Worm (Caenorhabditis elegans) whole organism, dauer: ENCODE results near the gene hrpa-2.

Experiments used
- unc-62 ChIP-seq: sonication (generic microtip); optimal IDR thresholded peaks from 2 replicates; lab custom pipeline; 2017; ENCODE audit warnings: missing biosample characterization, missing genetic modification reagents, missing genetic modification characterization

Gene hrpa-2

DNA sequence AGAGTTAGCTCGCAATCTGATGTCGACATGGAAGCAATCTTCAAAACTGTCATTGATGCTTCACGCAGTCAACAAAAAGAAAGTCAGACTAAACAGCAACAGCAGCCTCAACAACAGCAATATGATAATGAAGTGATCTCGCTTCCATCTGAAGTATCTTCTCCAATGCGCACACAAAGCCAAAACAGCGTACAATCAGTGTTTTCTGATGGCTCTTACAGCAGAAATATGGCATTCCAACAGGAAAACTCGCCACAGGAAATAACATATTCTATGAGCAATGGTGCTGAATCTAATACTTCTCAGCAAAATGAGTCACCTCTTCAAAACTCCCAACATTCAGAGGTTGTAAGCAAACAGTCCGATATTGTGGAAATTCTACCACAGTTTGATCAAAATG is 13.2 kb upstream of the hrpa-2 start:
- TF ChIP-seq unc-62 (GFP tag; lab: Kevin White, UChicago): no peak

DNA sequence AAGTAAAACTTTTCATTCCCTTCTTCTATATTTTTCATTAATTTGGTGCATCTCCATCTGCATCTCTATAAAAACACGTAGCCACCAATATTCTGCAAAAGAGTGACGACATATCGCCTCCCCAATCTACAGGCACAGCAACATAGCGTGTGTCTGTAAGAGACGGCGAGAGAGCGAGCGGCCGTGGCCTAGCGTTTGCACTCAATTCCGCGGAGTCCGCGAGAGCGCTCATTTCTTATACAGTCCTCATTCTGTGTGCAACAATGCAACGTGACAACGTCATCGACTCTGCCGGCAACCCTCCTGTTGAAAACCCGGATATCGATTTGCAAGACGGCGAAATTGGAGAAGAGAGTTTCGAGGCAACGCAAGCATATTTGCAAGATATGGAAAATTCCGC is 10.6 kb upstream of the hrpa-2 start, which contains the start of gene H28G03.2:
Gene H28G03.2, plus strand, starts transcription at position 200 of the 400 bp plus-strand sequence.
- no peak for TF ChIP-seq unc-62 (GFP tag; lab: Kevin White, UChicago)

DNA sequence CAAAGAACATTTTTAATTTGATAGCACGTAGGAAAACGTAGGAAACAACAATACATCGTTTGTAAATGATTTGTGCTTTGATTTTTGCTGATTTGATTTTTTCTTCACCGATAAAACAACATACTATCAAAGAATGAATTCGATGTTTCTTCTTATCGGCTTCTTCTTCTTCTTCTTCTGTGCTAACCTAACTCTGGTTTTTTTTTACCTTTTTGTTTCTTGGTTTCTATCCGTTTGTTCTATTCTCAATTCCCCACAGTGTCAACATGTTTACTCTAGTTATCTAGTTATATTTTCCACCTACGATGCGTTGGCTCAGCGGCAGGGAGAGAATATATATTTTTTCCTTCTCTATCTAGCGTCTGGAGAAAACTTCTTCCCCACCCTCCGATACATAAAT is 8.3 kb upstream of the hrpa-2 start:
- TF ChIP-seq unc-62 (GFP tag; lab: Kevin White, UChicago): no peak

DNA sequence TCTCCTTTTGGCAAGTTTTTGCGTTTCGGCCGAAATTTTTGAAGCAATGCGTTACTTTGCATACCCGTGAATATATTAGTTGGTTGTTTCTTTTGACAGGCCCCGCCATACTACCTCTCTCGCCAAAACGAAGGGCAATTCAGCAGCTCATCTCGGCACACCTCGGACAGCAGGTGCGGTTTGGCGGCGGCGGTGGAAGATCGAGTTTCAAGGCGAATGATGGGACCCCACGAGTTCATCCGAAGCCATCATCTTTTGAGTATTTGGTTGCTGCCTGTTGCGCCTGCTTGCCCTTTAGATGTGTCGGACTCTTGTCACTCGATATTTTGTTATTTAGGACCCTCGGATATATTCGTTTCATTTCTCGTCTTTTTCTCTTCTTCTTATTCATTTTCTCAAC is 7.8 kb upstream of the hrpa-2 start:
- no peak for TF ChIP-seq unc-62 (GFP tag; lab: Kevin White, UChicago)

DNA sequence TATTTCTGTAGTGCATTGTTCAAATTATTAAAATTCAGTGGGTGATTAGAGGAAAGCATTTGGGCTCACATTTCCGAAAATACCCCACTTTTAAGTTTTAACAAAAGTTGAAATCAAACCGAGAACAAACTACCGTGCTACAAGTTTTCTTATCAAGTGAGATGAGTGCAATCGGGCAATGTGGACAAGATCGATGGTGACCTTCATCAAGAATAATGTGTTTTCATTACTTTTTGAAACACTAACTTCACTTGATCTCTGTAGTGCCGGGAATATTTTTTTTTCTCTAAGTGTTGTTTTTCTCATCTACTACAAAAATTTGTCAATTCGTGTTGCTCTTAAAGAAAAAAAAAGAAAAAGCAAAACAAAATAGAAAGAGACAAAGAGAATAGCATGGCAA is 7.3 kb upstream of the hrpa-2 start:
- no peak for TF ChIP-seq unc-62 (GFP tag; lab: Kevin White, UChicago)

DNA sequence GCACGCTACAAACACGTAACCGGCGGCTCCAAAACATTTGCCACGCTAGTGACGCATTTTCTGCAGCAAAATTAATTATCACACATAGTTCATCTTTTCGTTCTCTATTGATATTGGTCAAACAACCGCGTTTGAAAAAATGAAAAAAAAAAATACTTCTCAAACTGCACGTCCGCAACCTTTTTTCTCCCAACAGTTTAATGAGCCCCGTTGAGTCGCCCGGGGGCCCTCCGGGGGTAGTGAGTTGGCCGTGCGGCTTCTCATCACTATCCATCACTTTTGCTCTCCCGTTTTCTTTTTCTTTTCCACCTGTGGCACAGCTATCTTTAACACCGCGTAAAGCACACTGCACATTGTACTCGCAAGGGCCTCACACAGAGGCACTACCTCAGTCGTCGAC is 6.7 kb upstream of the hrpa-2 start:
- no peak for TF ChIP-seq unc-62 (GFP tag; lab: Kevin White, UChicago)

DNA sequence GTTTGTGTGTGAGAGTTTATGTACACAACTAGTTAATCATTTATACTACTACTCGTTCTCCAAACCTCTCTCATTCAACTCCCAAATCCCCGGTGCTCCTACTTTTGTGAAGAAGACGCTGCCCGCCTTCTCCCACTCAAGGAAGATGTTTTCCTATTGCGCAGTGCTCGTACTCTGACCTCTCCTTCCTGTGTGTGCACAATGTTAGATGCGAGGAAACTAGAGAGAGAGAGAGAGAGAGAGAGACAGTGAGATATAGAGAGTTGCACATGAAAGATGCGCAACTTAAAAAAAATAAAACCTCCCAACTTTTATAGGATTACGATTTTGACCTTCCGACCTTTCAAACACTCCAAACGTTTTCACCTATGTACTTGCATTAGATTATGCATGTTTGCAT is 5.6 kb upstream of the hrpa-2 start:
- TF ChIP-seq unc-62 (GFP tag; lab: Kevin White, UChicago): no peak

DNA sequence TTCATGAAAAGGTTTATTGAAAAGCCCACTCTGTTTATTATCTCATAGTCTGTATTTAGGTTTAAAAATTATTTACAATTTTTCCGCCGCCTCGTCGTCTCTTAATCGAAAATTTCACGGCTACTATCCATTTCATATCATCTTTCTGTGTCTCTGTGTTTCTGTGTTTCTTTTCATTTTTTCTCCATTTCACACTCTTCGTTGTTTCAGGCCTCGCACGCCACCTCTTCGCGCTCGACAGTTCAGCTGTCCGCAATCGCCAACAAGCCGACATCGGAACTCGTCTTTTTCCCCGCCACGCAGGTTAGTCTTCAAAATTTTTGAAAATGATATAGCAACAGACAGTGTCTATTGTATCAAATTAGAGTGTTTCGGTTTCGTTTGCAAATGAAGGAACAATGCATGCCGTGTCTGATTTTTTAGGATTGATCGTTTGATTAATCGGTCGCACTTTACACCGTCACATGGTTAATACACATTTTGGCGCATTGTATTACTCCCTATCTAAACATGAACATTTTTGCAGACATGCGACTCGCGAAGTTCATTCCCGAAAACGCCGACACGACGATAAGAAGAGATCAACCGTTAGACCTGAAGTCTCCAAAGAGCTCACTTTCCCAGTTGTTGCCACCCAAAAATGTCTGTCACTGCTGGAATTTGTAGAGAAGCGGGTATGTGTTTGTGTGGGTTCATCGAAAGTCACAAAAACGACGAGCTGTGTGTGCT is 5.1 kb upstream of the hrpa-2 start:
- TF ChIP-seq unc-62 (GFP tag; lab: Kevin White, UChicago): no peak

DNA sequence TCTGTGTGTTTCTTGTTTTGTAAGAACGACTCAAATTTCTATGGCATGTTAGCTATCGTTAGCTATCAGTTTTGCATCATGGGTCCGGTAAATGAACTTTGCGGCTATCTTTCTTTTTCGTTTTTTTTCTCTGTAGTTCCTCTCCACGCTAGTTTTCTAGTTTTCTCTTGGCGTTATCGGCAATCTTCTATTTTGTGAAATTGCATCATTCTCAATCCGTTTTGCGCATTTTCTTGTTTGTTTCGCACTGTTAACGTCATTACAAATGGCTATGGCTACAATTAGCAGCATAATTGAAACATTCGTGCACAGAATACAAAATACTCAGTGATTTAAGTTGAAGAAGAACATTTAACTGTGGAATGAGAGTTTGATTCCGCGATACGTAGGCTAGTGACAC is 3.1 kb upstream of the hrpa-2 start:
- no peak for TF ChIP-seq unc-62 (GFP tag; lab: Kevin White, UChicago)

DNA sequence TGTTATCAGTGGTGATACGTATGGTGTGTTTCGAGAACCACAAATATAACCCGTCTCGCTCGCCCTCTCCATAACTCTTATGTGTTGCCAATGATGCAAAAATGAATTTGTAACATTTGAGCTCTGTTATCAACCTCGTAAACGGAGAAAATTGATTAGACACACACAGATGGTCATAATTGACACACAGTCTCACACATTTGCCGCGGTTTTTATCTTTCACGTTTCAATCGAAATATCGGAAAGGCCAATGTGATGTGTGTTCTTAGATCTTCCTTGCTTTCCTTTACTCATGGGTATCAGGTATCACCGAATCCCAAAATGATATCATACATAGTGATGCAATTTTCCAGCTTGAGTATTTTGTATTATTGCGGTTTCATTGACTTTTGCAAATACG is 2.6 kb upstream of the hrpa-2 start:
- TF ChIP-seq unc-62 (GFP tag; lab: Kevin White, UChicago): no peak

DNA sequence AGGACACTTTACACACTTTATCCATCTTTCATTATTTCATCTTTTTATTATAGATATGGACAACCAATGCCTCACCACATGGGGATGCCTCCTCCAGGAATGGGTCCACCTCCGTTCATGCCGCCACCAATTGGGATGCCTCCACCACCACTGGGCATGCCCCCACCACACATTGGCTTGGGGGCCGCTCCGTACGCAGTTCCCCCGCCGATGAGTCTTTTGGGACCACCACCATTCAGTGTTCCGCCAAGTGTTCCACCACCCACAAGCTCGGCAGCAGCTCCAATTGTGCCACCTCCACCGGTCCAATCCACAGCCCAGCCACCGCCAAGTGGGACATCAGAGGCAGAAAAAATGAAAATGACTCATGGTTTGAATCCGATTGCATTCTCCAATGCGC is 1.4 kb upstream of the hrpa-2 start:
- TF ChIP-seq unc-62 (GFP tag; lab: Kevin White, UChicago): no peak

DNA sequence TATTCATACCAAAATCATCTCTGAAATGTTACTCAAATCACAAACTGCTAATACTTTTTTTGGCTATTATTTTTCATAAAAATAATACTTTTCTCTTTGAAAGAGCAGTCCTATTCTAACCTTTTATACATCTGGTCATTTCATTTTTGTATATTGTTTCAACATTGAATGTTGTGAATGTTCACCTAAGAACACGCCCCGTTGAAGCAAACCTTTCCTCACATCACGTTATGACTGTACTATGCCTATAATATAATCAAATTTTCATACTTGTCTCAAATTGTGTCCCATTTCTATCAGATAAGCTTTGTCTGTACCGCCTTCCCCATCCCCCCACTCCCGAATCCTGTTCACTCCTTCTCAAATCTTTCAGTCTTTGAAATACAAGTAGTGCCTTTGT is 2.2 kb downstream of the hrpa-2 start:
- TF ChIP-seq unc-62 (GFP tag; lab: Kevin White, UChicago): no peak

DNA sequence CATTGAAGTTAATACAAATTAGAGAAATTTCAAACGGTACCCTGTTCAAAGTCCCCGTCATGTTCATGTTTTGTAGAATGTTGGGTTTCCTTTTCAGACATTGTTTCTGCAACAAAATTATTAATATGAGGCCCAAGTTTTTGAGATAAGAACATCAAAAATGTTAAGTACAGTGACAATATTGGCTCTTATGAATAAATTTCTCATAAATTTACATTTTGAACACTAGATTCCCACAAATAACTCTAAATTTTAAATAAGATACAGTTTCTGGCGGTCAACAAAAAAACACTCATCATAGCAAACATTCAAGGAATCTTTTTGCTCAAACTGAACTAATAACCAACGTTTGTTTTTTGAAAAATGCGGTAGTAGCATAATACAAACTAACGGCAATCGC is 10.1 kb downstream of the hrpa-2 start, which contains the start of gene H28G03.3:
Gene H28G03.3, minus strand, starts transcription at position 101 of the 400 bp plus-strand sequence.
- no peak for TF ChIP-seq unc-62 (GFP tag; lab: Kevin White, UChicago)

DNA sequence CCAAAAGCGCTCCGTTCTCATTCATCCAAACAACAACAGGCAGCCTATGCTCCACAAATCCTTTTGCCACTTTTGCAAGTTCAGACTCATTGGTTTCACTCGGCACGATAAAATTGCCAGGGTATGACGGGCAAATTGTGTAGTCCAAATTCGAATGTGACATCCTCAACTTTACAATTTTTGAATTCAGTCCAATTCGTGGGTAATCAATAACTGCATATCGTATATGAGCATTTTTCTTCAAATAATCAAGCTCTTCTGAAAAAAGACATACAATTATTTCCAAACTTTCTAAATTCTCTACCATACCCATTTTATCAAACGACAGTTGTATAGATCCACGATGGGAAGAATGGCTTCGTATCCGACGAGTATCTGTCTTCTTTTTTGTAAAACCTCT is 22.1 kb downstream of the hrpa-2 start:
- no peak for TF ChIP-seq unc-62 (GFP tag; lab: Kevin White, UChicago)

DNA sequence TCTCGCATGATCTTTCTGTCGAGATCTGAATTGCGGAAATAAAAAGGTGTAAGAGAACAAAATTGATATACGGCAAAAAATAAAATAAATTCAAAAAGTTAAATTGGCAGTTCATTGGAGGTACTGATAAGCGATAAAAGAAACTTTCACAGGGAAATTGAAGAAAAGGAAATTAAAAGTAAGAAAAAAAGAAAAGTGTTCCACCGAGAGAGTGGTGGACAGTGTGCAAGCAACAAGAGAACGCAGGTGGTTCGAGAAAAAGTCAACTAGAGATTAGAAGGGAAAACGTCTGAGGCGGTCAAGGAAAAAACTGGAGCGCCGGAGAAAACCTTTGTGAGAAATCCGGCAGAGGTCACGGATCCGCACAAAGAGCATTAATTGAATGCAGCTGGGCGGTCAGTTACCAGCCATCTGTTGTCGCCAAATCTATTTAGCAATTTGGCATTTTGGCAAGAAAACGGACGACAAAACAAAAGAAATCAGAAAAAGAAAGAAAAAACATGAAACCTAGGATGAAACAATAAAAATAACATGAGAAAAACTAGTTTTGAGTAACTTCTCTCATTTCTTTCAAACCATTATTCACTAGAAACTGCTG is 27.3 kb downstream of the hrpa-2 start, which contains the start of gene mtm-5:
Gene mtm-5, minus strand, starts transcription at position 27 of the 598 bp plus-strand sequence.
- TF ChIP-seq unc-62 (GFP tag; lab: Kevin White, UChicago): no peak

DNA sequence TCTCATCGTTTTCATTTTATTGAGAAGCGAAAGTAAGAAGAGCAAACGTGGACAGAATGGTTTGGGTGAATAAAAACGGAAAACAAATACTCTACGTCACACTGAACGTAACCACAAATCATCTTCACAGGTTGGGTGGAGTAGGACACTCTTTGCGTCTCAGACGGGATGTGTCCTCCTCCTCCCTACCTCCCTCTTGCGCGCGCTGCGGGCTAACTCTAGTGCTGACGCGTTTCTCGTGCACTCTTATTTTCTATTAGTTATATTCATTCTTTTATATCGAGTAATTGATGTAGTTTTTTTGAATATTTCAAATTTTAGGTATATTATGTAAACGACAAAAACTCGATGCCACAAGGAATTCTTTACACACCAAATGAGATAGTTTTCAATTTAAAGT is 27.9 kb downstream of the hrpa-2 start, which contains the start of gene Y34B4A.7:
Gene Y34B4A.7, plus strand, starts transcription at position 297 of the 400 bp plus-strand sequence.
- no peak for TF ChIP-seq unc-62 (GFP tag; lab: Kevin White, UChicago)

DNA sequence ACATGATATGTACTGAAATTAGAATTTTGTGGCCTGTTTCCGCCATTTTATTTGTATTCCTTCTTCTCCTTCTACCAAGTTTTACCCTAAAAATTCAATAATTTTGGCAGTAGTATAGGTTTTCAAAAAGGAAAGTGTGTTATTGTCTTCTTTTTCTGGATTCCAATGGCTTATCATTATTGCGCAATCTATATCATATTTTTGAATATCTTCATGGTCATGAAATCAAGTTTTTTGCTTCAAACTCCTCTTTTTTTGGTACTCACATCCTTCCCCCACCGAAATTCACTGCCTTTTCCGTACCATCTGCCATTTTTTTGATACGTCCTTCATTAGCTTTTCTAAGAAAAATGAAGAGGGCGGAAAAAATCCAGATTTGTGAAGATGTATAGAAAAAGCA is 32.6 kb downstream of the hrpa-2 start:
- TF ChIP-seq unc-62 (GFP tag; lab: Kevin White, UChicago): no peak
